Fruit fly (Drosophila melanogaster): ENCODE measurements around the gene CG4115.

DNA sequence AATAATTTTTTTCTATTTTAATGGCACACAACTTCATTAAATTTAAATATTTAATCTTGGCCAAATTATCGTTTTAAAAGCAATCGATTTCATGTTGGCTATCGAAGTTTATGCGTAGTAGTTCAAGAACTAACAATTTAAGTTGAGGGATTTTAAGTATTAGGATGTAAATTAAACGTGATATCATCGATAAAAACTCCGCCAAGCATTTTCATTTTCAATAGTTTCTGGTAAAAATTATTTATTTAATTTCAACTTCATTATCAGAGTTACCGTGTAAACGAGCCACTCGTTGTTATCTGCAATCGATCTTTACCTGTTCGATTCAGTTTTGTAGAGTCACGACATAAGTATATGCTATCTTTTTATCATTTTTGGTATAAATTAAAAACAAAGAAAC, 43.1 kb downstream of the CG4115 start:
- TF ChIP-seq CTCF (optimal IDR thresholded peaks at IDR 0.05) (no peak), CG8478 (optimal IDR thresholded peaks at IDR 0.05) (no peak)

Data from S2 (cell line).